Fruit fly (Drosophila melanogaster): ENCODE results near the gene ovo.

DNA sequence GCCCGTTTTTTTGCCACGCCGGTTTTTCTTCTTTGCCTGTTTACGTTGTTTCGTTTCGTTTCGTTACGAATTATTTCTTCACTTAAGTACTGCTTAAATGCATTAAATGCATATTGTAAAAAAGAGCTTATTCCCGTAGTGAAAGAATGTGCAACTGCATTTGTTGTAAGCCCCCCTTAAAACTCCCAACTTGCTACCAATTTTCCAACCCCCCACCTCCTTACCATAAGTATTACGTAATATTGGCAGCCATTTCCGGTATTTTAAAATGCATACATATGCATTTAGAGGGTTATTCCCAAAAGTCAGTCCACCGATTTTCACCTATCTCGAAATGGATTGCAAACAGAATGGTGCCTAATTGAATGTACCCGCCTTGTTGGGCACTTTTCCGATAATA is 39.7 kb downstream of the ovo start:
- TF ChIP-seq CG10267 (tag; optimal IDR thresholded peaks at IDR 0.05) (no peak), psq (GFP tag; optimal IDR thresholded peaks at IDR 0.05) (no peak), fd102C (GFP tag; optimal IDR thresholded peaks at IDR 0.05) (no peak), Dbx (GFP tag; IDR thresholded peaks at IDR 0.05) (no peak), Sry-β (GFP tag; optimal IDR thresholded peaks at IDR 0.05) (no peak)

Measured in whole organism, embryonic.